Worm (Caenorhabditis elegans): ENCODE data around the gene T23D5.3.

DNA sequence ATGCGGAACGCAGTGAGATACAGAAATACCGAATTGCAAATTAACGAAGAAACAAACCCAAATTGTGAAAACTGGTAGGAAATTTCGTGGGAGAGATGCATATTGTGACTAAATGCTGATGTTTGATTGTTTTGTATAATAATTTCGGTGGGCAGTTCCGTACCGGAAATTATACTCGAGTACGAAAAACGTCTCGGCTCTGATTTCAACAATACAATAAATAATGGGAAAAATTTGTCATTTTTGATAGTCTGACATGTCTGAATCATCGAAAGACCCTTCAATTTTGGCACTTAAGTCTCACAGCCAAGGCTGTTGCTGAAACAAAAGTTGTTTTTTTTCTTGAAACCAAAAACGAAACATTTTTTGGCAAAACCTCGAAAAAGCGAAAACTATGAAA lies 18.6 kb upstream of the T23D5.3 start, which contains the start of gene str-43:
- TF ChIP-seq W03F9.2 (tag; optimal IDR thresholded peaks at IDR 0.05) (no peak), dao-5 (tag; optimal IDR thresholded peaks at IDR 0.05) (no peak)
